Worm (Caenorhabditis elegans) whole organism, L2 larva: ENCODE results near the gene lin-24.

Experiments used
- C34F6.9 ChIP-seq: fragments of 150-350 bp; optimal IDR thresholded peaks from 2 replicates; lab custom pipeline; 2014; ENCODE audit warnings: missing biosample characterization, missing genetic modification characterization
- Y55F3AM.14 ChIP-seq: fragments of 200-800 bp; sonication (Bioruptor generic); optimal IDR thresholded peaks from 2 replicates; lab custom pipeline; 2018; ENCODE audit warnings: mild to moderate bottlenecking, missing genetic modification characterization, missing compliant biosample characterization
- ZK546.5 ChIP-seq: sonication (generic microtip); optimal IDR thresholded peaks from 2 replicates; lab custom pipeline; 2017; ENCODE audit warnings: missing biosample characterization, missing genetic modification characterization
- alr-1 ChIP-seq: fragments of 150-350 bp; optimal IDR thresholded peaks from 2 replicates; lab custom pipeline; 2014; ENCODE audit warnings: missing biosample characterization, missing genetic modification characterization
- ama-1 ChIP-seq: fragments of 150-350 bp; optimal IDR thresholded peaks from 2 replicates; lab custom pipeline; 2018; ENCODE audit warnings: inconsistent platforms
- blmp-1 ChIP-seq: sonication (generic microtip); optimal IDR thresholded peaks from 2 replicates; lab custom pipeline; 2017; ENCODE audit warnings: missing genetic modification characterization, mild to moderate bottlenecking, missing compliant biosample characterization, antibody characterized with exemption, moderate library complexity; ENCODE audit not compliant: insufficient read depth
- ceh-16 ChIP-seq: fragments of 150-350 bp; optimal IDR thresholded peaks from 2 replicates; lab custom pipeline; 2014; ENCODE audit warnings: missing biosample characterization, missing genetic modification characterization
- ceh-82 ChIP-seq: fragments of 150-350 bp; optimal IDR thresholded peaks from 2 replicates; lab custom pipeline; 2014; ENCODE audit warnings: missing biosample characterization, missing genetic modification characterization
- crh-2 ChIP-seq: sonication (generic microtip); optimal IDR thresholded peaks from 2 replicates; lab custom pipeline; 2017; ENCODE audit warnings: missing biosample characterization, missing genetic modification characterization
- egl-27 ChIP-seq: sonication (generic microtip); optimal IDR thresholded peaks from 3 replicates; lab custom pipeline; 2017; ENCODE audit warnings: missing biosample characterization, missing genetic modification reagents, missing genetic modification characterization
- elt-1 ChIP-seq: fragments of 150-350 bp; optimal IDR thresholded peaks from 2 replicates; lab custom pipeline; 2014; ENCODE audit warnings: missing biosample characterization, missing genetic modification characterization
- elt-3 ChIP-seq: sonication (generic microtip); optimal IDR thresholded peaks from 2 replicates; lab custom pipeline; 2017; ENCODE audit warnings: missing biosample characterization, missing genetic modification characterization
- fos-1 ChIP-seq: fragments of 150-350 bp; optimal IDR thresholded peaks from 2 replicates; lab custom pipeline; 2014; ENCODE audit warnings: missing biosample characterization, missing genetic modification characterization
- gmeb-1 ChIP-seq: fragments of 150-350 bp; optimal IDR thresholded peaks from 2 replicates; lab custom pipeline; 2014; ENCODE audit warnings: missing biosample characterization, missing genetic modification characterization
- lin-11 ChIP-seq: fragments of 150-350 bp; sonication (generic microtip); optimal IDR thresholded peaks from 2 replicates; lab custom pipeline; 2014; ENCODE audit warnings: missing biosample characterization, missing genetic modification characterization, inconsistent platforms, mixed read lengths
- lsy-2 ChIP-seq, 2 experiments: fragments of 150-350 bp in 1 of 2; sonication (generic microtip) in 1 of 2; optimal IDR thresholded peaks; 2 replicates each; lab custom pipeline; 2014 to 2017; ENCODE audit warnings: missing biosample characterization in 2 of 2, missing genetic modification characterization in 2 of 2
- mbf-1 ChIP-seq: sonication (generic microtip); optimal IDR thresholded peaks from 2 replicates; lab custom pipeline; 2017; ENCODE audit warnings: missing biosample characterization, missing genetic modification characterization
- mdl-1 ChIP-seq, 2 experiments: fragments of 150-350 bp in 1 of 2; sonication (generic microtip) in 1 of 2; optimal IDR thresholded peaks; 2 replicates each; lab custom pipeline; 2017; ENCODE audit warnings: missing biosample characterization in 2 of 2, missing genetic modification characterization in 2 of 2
- nhr-10 ChIP-seq: sonication (generic microtip); optimal IDR thresholded peaks from 2 replicates; lab custom pipeline; 2017; ENCODE audit warnings: missing biosample characterization, missing genetic modification characterization
- nhr-11 ChIP-seq: fragments of 150-350 bp; optimal IDR thresholded peaks from 2 replicates; lab custom pipeline; 2014; ENCODE audit warnings: missing biosample characterization, missing genetic modification characterization
- nhr-129 ChIP-seq: fragments of 150-350 bp; optimal IDR thresholded peaks from 2 replicates; lab custom pipeline; 2014; ENCODE audit warnings: missing biosample characterization, missing genetic modification characterization
- nhr-21 ChIP-seq: fragments of 150-350 bp; optimal IDR thresholded peaks from 2 replicates; lab custom pipeline; 2014; ENCODE audit warnings: missing biosample characterization, missing genetic modification characterization
- nhr-23 ChIP-seq: fragments of 150-350 bp; optimal IDR thresholded peaks from 2 replicates; lab custom pipeline; 2014; ENCODE audit warnings: missing biosample characterization, missing genetic modification reagents, missing genetic modification characterization
- nhr-77 ChIP-seq: fragments of 150-350 bp; optimal IDR thresholded peaks from 2 replicates; lab custom pipeline; 2014; ENCODE audit warnings: missing biosample characterization, missing genetic modification characterization
- sem-4 ChIP-seq: fragments of 150-350 bp; optimal IDR thresholded peaks from 2 replicates; lab custom pipeline; 2014; ENCODE audit warnings: missing biosample characterization, missing genetic modification reagents, missing genetic modification characterization
- skn-1 ChIP-seq: sonication (generic microtip); optimal IDR thresholded peaks from 2 replicates; lab custom pipeline; 2017; ENCODE audit warnings: missing biosample characterization, missing genetic modification characterization
- snpc-4 ChIP-seq: fragments of 150-350 bp; optimal IDR thresholded peaks from 2 replicates; lab custom pipeline; 2014; ENCODE audit warnings: missing biosample characterization, missing genetic modification characterization
- unc-62 ChIP-seq: fragments of 150-350 bp; optimal IDR thresholded peaks from 2 replicates; lab custom pipeline; 2014; ENCODE audit warnings: missing biosample characterization, missing genetic modification reagents, missing genetic modification characterization
- ztf-1 ChIP-seq: fragments of 200-800 bp; sonication (Bioruptor generic); conservative IDR thresholded peaks from 2 replicates; pipeline ENCODE4 v1.3.6; 2022; ENCODE audit warnings: missing genetic modification characterization, missing compliant biosample characterization
- ztf-11 ChIP-seq: sonication (generic microtip); optimal IDR thresholded peaks from 2 replicates; lab custom pipeline; 2017; ENCODE audit warnings: missing biosample characterization, missing genetic modification characterization

lin-24 gene

DNA sequence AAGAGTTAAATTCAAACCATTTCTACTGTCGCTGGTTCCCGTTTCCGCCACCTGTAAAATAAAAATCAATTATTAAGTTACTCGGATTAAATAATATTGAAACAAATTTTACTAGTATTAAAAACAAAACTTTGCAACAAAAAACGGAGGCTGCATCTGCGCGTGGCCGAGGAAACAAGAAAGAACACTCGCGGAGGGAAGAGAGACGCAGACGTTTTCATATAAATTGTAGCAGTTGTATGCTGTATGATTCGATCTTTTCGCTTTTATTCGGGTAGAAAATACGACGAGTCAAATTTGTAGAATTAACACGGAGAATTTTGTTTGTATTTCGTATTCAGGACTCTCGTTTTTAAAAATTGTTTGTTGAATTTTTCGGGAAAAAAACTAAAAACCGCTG lies 16.4 kb downstream of the lin-24 start, which contains the start of gene B0001.3:
B0001.3 (minus strand) TSS at position 55 of the 400 bp plus-strand sequence.
- no peak for TF ChIP-seq ztf-11 (tag; lab: Kevin White, UChicago)
- TF ChIP-seq nhr-129: peak; percentile 35

DNA sequence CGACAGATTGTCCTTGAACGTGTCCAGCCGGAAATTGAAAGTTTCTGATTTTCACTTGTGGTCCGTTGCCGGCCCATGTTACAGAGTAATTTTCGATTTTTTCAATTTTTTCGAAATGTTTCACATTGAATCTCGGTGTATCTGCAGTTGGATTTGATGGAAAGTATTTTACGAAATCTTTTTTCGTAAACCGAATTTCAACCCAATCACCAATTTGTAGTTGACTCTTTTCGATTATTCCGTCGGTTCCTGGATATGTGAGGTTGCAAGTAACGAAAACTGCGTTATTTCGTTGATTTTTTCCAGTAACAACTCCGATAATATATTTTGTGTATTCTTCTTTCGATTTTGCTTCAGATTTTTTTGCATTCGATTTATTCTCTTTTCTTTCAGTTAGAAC lies 20.3 kb downstream of the lin-24 start:
- TF ChIP-seq ztf-1 (no peak), lin-11 (tag; lab: Kevin White, UChicago) (no peak), elt-3 (tag; lab: Kevin White, UChicago) (no peak), snpc-4 (tag; lab: Kevin White, UChicago) (no peak), ceh-82 (no peak), nhr-11 (tag; lab: Kevin White, UChicago) (no peak), elt-1 (no peak), egl-27 (tag; lab: Kevin White, UChicago) (no peak), fos-1 (tag; lab: Kevin White, UChicago) (no peak), ceh-16 (tag; lab: Kevin White, UChicago) (no peak), nhr-23 (tag; lab: Kevin White, UChicago) (no peak), ama-1 (lab: Kevin White, UChicago) (no peak), skn-1 (no peak), ZK546.5 (no peak), C34F6.9 (no peak), gmeb-1 (no peak), mdl-1 (tag; optimal IDR thresholded peaks at IDR 0.05; lab: Kevin White, UChicago) (no peak), Y55F3AM.14 (GFP tag; lab: Kevin White, UChicago) (no peak), nhr-21 (tag; lab: Kevin White, UChicago) (no peak), alr-1 (tag; lab: Kevin White, UChicago) (no peak)

DNA sequence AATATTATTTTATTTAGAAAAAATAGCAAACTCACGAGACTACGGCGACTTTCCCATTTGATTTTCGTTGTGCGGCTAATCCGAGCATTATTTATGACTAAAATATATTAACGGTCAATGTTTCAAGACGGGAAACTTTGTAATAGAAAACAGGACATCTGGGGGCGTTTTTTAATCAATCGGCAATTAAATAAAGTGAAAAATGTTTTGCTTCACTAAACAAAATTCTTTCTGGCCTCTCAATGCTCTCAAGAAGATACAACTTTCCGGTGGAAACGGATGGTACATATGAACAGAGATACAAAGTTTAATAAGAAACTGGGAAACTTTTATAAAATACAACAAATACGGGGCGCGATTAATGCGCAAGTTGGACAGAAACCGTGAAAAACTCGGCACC lies 21.6 kb downstream of the lin-24 start, which contains the start of gene B0001.2:
B0001.2 (minus strand) TSS at position 101 of the 400 bp plus-strand sequence.
- TF ChIP-seq snpc-4 (tag; lab: Kevin White, UChicago): no peak
- TF ChIP-seq nhr-129: no peak

DNA sequence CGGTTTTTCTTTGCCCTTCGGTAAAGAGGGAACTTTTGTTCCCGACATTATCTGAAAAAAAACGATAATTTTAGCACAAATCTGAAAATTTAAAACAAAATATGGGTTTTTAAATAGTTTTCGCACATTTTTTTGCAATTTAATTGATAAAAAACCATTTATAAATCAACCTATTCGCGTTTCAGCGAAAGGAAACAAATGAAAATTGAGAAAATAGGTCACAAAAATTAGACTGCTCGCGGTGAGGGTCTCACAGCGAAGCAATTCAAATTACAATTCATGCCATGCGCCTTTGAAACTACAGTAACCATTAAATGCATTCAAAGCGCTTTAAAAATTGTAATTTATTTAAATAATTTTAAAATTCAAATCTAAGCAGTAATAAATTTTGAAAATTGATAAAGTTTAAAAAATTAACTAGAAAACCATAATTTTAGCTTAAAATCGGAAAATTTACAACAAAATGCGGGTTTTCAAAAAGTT lies 24.9 kb downstream of the lin-24 start, which contains the start of gene B0001.7:
B0001.7 (minus strand) TSS at position 51 of the 483 bp plus-strand sequence.
- TF ChIP-seq elt-1: no peak

DNA sequence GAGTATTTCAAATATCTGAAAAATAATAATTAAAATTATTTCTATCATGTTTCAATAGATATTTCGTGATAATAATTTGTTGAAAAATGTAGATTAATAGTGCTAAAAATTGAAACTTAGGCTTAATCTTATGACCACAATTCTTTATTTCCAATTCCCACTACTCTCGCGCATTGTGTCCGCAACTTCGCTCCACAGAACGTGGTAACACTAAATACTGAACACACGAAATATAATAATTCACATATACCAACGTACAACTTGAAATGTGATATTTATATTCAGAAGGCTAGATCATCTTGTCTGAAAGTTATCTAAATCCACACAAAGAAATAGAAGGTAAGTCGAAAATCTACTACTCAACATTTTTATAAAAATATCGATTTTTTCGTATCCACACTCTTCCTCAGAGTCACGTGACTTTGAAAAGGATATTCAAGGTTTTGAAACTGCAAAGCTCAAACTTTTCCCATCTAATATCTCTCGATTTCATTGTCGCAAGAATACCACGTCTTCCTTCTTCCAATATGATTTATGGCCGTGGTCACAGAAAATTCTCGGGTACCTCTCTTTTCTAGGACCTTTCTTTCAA lies 27.4 kb downstream of the lin-24 start, which contains the start of gene eri-12:
eri-12 (plus strand) TSS at position 197 of the 592 bp plus-strand sequence.
- no peak for TF ChIP-seq mbf-1 (tag; lab: Kevin White, UChicago)
- peak; percentile 34 for TF ChIP-seq crh-2 (tag; lab: Kevin White, UChicago)
- TF ChIP-seq C34F6.9: peak; percentile 64
- no peak for TF ChIP-seq mdl-1 (tag; optimal IDR thresholded peaks at IDR 0.05; lab: Kevin White, UChicago)
- TF ChIP-seq lsy-2 (tag; optimal IDR thresholded peaks at IDR 0.05; lab: Kevin White, UChicago): peak in 1 of 2 experiments; percentile 27
- TF ChIP-seq nhr-129: peak; percentile 67

DNA sequence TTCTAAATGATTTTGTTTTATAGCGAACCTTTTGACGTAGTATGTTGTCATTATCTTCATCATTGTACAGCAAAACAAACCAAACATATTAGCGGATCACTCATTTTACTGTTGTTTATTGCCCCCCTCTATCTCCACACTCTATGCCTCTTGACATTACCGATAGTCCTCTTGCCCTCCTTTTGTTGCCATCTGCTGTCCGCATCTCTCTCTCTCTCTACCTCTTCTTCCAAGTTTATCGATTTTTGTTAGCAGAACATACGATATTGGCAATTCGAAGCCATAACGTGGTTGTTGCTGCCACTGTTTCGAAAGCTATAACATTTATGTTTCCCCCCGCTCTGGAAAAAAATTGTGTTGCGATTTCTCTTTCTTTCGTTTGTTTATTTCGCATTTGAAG lies 28.6 kb downstream of the lin-24 start:
- TF ChIP-seq nhr-10 (tag; lab: Kevin White, UChicago) (no peak), nhr-129 (peak; percentile 62)

DNA sequence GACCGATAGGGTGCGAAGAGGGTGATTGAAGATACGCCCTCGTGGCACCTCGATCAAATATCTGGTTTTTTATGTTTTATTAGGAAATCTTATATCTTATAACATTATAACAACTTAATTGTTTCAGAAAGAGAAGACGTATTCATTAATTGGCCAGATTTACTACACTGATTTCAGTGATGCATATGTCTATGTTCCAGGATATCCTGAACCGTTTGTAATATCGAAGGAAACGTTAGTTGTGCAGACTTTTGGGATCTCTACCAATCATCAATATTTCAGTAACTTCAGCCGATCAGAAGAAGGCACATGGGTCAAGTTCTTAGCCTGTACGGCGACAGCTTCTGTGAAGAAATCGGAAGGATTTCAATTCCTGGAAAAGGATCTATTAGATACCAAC lies 31.1 kb downstream of the lin-24 start:
- TF ChIP-seq unc-62 (GFP tag; lab: Kevin White, UChicago) (no peak), sem-4 (tag; lab: Kevin White, UChicago) (no peak), nhr-77 (tag; lab: Kevin White, UChicago) (no peak)

DNA sequence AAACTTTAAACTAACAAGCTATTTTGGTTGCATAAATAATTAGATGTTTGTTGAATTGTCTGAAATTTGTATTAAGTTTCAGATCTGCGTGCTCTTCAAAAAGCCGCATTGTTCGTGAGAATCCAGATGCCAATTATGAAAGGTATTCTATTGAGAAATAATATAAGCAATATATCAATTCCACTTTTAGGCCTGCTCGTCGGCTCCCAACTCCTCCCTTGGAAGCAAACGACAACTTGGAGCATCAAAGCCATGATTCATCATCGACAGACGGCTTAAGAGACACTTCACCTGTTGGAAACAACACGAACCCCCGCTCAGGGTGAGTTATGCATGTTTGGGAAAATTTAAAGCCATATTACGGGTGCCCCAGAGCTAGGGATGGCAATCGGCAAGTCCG lies 33.4 kb downstream of the lin-24 start:
- TF ChIP-seq ztf-11 (tag; lab: Kevin White, UChicago) (no peak), ceh-82 (no peak), blmp-1 (no peak), mbf-1 (tag; lab: Kevin White, UChicago) (no peak)
